Worm (Caenorhabditis elegans) whole organism, late embryonic: ENCODE measurements around the gene W09G12.9.

Experiments used
- ama-1 ChIP-seq: fragments of 150-350 bp; optimal IDR thresholded peaks from 2 replicates; lab custom pipeline; 2014
- ceh-14 ChIP-seq: sonication (generic microtip); optimal IDR thresholded peaks from 2 replicates; lab custom pipeline; 2016; ENCODE audit warnings: missing genotype, missing genetic modification characterization, missing compliant biosample characterization
- ceh-45 ChIP-seq: fragments of 200-800 bp; sonication (Bioruptor generic); IDR thresholded peaks from 2 replicates; pipeline ENCODE4 v1.3.6; 2022; ENCODE audit warnings: missing genetic modification reagents, missing genetic modification characterization, missing compliant biosample characterization
- ceh-9 ChIP-seq: sonication (generic microtip); optimal IDR thresholded peaks from 2 replicates; lab custom pipeline; 2016; ENCODE audit warnings: mild to moderate bottlenecking, missing genetic modification characterization, inconsistent platforms, missing compliant biosample characterization
- dve-1 ChIP-seq: sonication (generic microtip); optimal IDR thresholded peaks from 2 replicates; lab custom pipeline; 2017; ENCODE audit warnings: antibody characterized with exemption, mild to moderate bottlenecking, missing genetic modification characterization, missing compliant biosample characterization
- elt-2 ChIP-seq: sonication (generic microtip); optimal IDR thresholded peaks from 2 replicates; lab custom pipeline; 2016; ENCODE audit warnings: missing genetic modification reagents, missing genetic modification characterization, missing compliant biosample characterization
- mec-3 ChIP-seq: sonication (generic microtip); optimal IDR thresholded peaks from 2 replicates; lab custom pipeline; 2016; ENCODE audit warnings: borderline replicate concordance, missing genetic modification characterization, missing compliant biosample characterization
- nhr-11 ChIP-seq: fragments of 150-350 bp; optimal IDR thresholded peaks from 2 replicates; lab custom pipeline; 2014; ENCODE audit warnings: missing biosample characterization, missing genetic modification characterization
- pha-2 ChIP-seq: sonication (generic microtip); optimal IDR thresholded peaks from 2 replicates; lab custom pipeline; 2017; ENCODE audit warnings: mild to moderate bottlenecking, missing genetic modification characterization, missing compliant biosample characterization
- pha-4 ChIP-seq: fragments of 150-350 bp; optimal IDR thresholded peaks from 2 replicates; lab custom pipeline; 2018; ENCODE audit warnings: missing biosample characterization, missing genetic modification reagents, missing genetic modification characterization

ce11 chrIV:1251242-1251911 lies 35.0 kb downstream of the W09G12.9 start, which contains the start of the genes clec-166 and F38A1.6:
- no peak for TF ChIP-seq elt-2 (tag; lab: Kevin White, UChicago)
- TF ChIP-seq mec-3 = no peak
- no peak for TF ChIP-seq ceh-9 (tag; lab: Kevin White, UChicago)
- TF ChIP-seq dve-1 (tag; lab: Kevin White, UChicago) = no peak
- TF ChIP-seq nhr-11 (tag; lab: Kevin White, UChicago) = no peak
- no peak for TF ChIP-seq pha-2 (tag; lab: Kevin White, UChicago)
- TF ChIP-seq pha-4 (tag; lab: Kevin White, UChicago) = no peak
- no peak for TF ChIP-seq ceh-14
- TF ChIP-seq ceh-45 (GFP tag; lab: Robert Waterston, UW) = no peak
- TF ChIP-seq ama-1 (lab: Kevin White, UChicago) = no peak
